Fruit fly (Drosophila melanogaster) whole organism, prepupa: ENCODE results near the gene cmet.

Experiments
- Blimp-1 ChIP-seq: fragments of 200-800 bp; sonication (Bioruptor generic); optimal IDR thresholded peaks from 3 replicates; lab custom pipeline; 2017; ENCODE audit warnings: missing biosample characterization, missing genetic modification characterization, mild to moderate bottlenecking, moderate library complexity, missing genetic modification reagents
- CG9139 ChIP-seq: fragments of 200-800 bp; sonication (Bioruptor generic); optimal IDR thresholded peaks from 3 replicates; lab custom pipeline; 2017; ENCODE audit warnings: missing biosample characterization, mild to moderate bottlenecking, missing genetic modification characterization
- Met ChIP-seq: fragments of 200-800 bp; sonication (Bioruptor generic); optimal IDR thresholded peaks from 3 replicates; lab custom pipeline; 2016; ENCODE audit warnings: missing biosample characterization, missing genetic modification characterization
- Smox ChIP-seq: fragments of 200-800 bp; sonication (Bioruptor generic); optimal IDR thresholded peaks from 3 replicates; lab custom pipeline; 2016; ENCODE audit warnings: missing biosample characterization, missing genetic modification characterization
- Sox14 ChIP-seq: fragments of 200-800 bp; sonication (Bioruptor generic); optimal IDR thresholded peaks from 3 replicates; lab custom pipeline; 2016; ENCODE audit warnings: missing biosample characterization, missing genetic modification characterization
- Sox15 ChIP-seq: fragments of 200-800 bp; sonication (Bioruptor generic); optimal IDR thresholded peaks from 3 replicates; lab custom pipeline; 2016; ENCODE audit warnings: missing biosample characterization, missing genetic modification characterization
- eg ChIP-seq: fragments of 200-800 bp; sonication (Bioruptor generic); IDR thresholded peaks from 3 replicates; pipeline ENCODE4 v1.3.6; 2022; ENCODE audit warnings: missing biosample characterization, missing genetic modification characterization
- topi ChIP-seq: fragments of 200-800 bp; sonication (Bioruptor generic); optimal IDR thresholded peaks from 3 replicates; lab custom pipeline; 2016; ENCODE audit warnings: missing biosample characterization, missing genetic modification characterization

DNA sequence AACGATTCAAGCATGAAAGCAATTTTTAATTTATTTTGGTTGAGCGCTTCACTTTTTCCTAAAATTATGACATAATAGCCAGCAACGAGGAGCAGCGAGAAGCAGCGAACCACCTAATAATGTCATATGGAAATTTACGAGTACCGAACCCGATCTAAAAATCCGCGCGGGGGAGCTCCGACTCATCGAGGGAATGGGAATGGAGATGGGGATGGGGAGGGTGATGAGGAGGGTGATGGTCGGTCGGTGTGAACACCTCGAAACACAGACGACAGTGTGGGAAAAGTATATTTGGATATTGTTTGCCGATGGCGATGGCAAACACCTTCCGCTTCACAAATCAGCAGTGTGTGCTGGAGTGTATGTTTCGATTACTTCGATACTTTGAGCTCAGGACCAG lies 40.8 kb downstream of the cmet start:
- TF ChIP-seq Sox14 (GFP tag; lab: Kevin White, UChicago), result no peak
- no peak for TF ChIP-seq eg (GFP tag; lab: Robert Waterston, UW)
- TF ChIP-seq topi (GFP tag; lab: Kevin White, UChicago), result no peak
- no peak for TF ChIP-seq Blimp-1 (GFP tag; lab: Kevin White, UChicago)
- TF ChIP-seq Sox15 (GFP tag; lab: Kevin White, UChicago), result no peak
- TF ChIP-seq CG9139, result no peak
- no peak for TF ChIP-seq Smox (GFP tag; lab: Kevin White, UChicago)
- TF ChIP-seq Met (GFP tag; lab: Kevin White, UChicago), result no peak
